Fruit fly (Drosophila melanogaster) whole organism, embryonic: Measurements from ENCODE around the gene Vps37B.

Experiments
- Atf6 ChIP-seq: fragments of 200-800 bp; sonication (Bioruptor generic); IDR thresholded peaks from 2 replicates; pipeline ENCODE4 v1.3.6; 2022; ENCODE audit warnings: missing biosample characterization, missing genetic modification characterization
- B-H2 ChIP-seq: fragments of 200-800 bp; sonication (Bioruptor generic); optimal IDR thresholded peaks from 2 replicates; lab custom pipeline; 2018; ENCODE audit warnings: missing biosample characterization, mild to moderate bottlenecking, missing genetic modification characterization
- CG10431 ChIP-seq: fragments of 200-800 bp; sonication (Bioruptor generic); optimal IDR thresholded peaks from 3 replicates; lab custom pipeline; 2018; ENCODE audit warnings: missing biosample characterization, mild to moderate bottlenecking, missing genetic modification characterization
- CG10565 ChIP-seq: fragments of 200-800 bp; sonication (Bioruptor generic); optimal IDR thresholded peaks from 3 replicates; lab custom pipeline; 2016; ENCODE audit warnings: missing biosample characterization, mild to moderate bottlenecking, missing genetic modification characterization
- CG12391 ChIP-seq: fragments of 200-800 bp; sonication (Bioruptor generic); optimal IDR thresholded peaks from 3 replicates; lab custom pipeline; 2018; ENCODE audit warnings: missing biosample characterization, mild to moderate bottlenecking, missing genetic modification characterization, moderate library complexity
- CG12744 ChIP-seq: fragments of 200-800 bp; sonication (Bioruptor generic); optimal IDR thresholded peaks from 2 replicates; lab custom pipeline; 2016; ENCODE audit warnings: missing biosample characterization, missing genetic modification characterization
- CG13424 ChIP-seq: fragments of 200-800 bp; sonication (Bioruptor generic); optimal IDR thresholded peaks from 2 replicates; lab custom pipeline; 2019; ENCODE audit warnings: missing biosample characterization, mild to moderate bottlenecking, missing genetic modification characterization, moderate library complexity
- CG13775 ChIP-seq: fragments of 200-800 bp; sonication (Bioruptor generic); optimal IDR thresholded peaks from 3 replicates; lab custom pipeline; 2017; ENCODE audit warnings: missing biosample characterization, mild to moderate bottlenecking, missing genetic modification characterization
- CG15601 ChIP-seq: fragments of 200-800 bp; sonication (Bioruptor generic); optimal IDR thresholded peaks from 3 replicates; lab custom pipeline; 2019; ENCODE audit warnings: missing biosample characterization, mild to moderate bottlenecking, missing genetic modification characterization, moderate library complexity
- CG1647 ChIP-seq: fragments of 200-800 bp; sonication (Bioruptor generic); optimal IDR thresholded peaks from 3 replicates; lab custom pipeline; 2016; ENCODE audit warnings: missing biosample characterization, missing genetic modification characterization
- CG16779 ChIP-seq: fragments of 200-800 bp; sonication (Bioruptor generic); IDR thresholded peaks from 2 replicates; pipeline ENCODE4 v1.3.6; 2022; ENCODE audit warnings: missing biosample characterization, missing genetic modification characterization
- CG18599 ChIP-seq: fragments of 200-800 bp; sonication (Bioruptor generic); optimal IDR thresholded peaks from 3 replicates; lab custom pipeline; 2017; ENCODE audit warnings: missing biosample characterization, missing genetic modification characterization, mild to moderate bottlenecking, moderate library complexity, missing genetic modification reagents
- CG2116 ChIP-seq: fragments of 200-800 bp; sonication (Bioruptor generic); optimal IDR thresholded peaks from 3 replicates; lab custom pipeline; 2018; ENCODE audit warnings: missing biosample characterization, mild to moderate bottlenecking, missing genetic modification characterization
- CG2120 ChIP-seq: fragments of 200-800 bp; sonication (Bioruptor generic); optimal IDR thresholded peaks from 3 replicates; lab custom pipeline; 2016; ENCODE audit warnings: missing biosample characterization, missing genetic modification characterization
- CG2678 ChIP-seq: fragments of 200-800 bp; sonication (Bioruptor generic); optimal IDR thresholded peaks from 3 replicates; lab custom pipeline; 2019; ENCODE audit warnings: missing biosample characterization, mild to moderate bottlenecking, missing genetic modification characterization, moderate library complexity
- CG32772 ChIP-seq: fragments of 200-800 bp; sonication (Bioruptor generic); IDR thresholded peaks from 2 replicates; pipeline ENCODE4 v1.3.6; 2022; ENCODE audit warnings: missing biosample characterization, missing genetic modification characterization
- CG3838 ChIP-seq: fragments of 200-800 bp; sonication (Bioruptor generic); optimal IDR thresholded peaks from 3 replicates; lab custom pipeline; 2016; ENCODE audit warnings: missing biosample characterization, missing genetic modification characterization
- CG3847 ChIP-seq: fragments of 200-800 bp; sonication (Bioruptor generic); IDR thresholded peaks from 2 replicates; pipeline ENCODE4 v1.3.6; 2022; ENCODE audit warnings: missing biosample characterization, missing genetic modification characterization
- CG4282 ChIP-seq: fragments of 200-800 bp; sonication (Bioruptor generic); optimal IDR thresholded peaks from 2 replicates; lab custom pipeline; 2016; ENCODE audit warnings: missing biosample characterization, missing genetic modification characterization
- CG4424 ChIP-seq: fragments of 200-800 bp; sonication (Bioruptor generic); optimal IDR thresholded peaks from 3 replicates; lab custom pipeline; 2016; ENCODE audit warnings: missing biosample characterization, missing genetic modification characterization
- CG6272 ChIP-seq: fragments of 200-800 bp; sonication (Bioruptor generic); IDR thresholded peaks from 2 replicates; pipeline ENCODE4 v1.3.6; 2022; ENCODE audit warnings: missing biosample characterization, missing genetic modification characterization
- CG7556 ChIP-seq: fragments of 200-800 bp; sonication (Bioruptor generic); optimal IDR thresholded peaks from 2 replicates; lab custom pipeline; 2017; ENCODE audit warnings: missing biosample characterization, mild to moderate bottlenecking, missing genetic modification characterization
- CG7745 ChIP-seq: fragments of 200-800 bp; sonication (Bioruptor generic); optimal IDR thresholded peaks from 2 replicates; lab custom pipeline; 2018; ENCODE audit warnings: missing biosample characterization, mild to moderate bottlenecking, missing genetic modification characterization, moderate library complexity
- CG7839 ChIP-seq: fragments of 200-800 bp; sonication (Bioruptor generic); optimal IDR thresholded peaks from 3 replicates; lab custom pipeline; 2018; ENCODE audit warnings: missing biosample characterization, mild to moderate bottlenecking, missing genetic modification characterization, moderate library complexity
- CG8290 ChIP-seq, 3 experiments: fragments of 200-800 bp; sonication (Bioruptor generic); optimal IDR thresholded peaks; 2 replicates each; lab custom pipeline; 2016 to 2019; ENCODE audit warnings: missing biosample characterization in 3 of 3, missing genetic modification characterization in 3 of 3, mild to moderate bottlenecking in 2 of 3, moderate library complexity in 1 of 3
- CrebB ChIP-seq: fragments of 200-800 bp; sonication (Bioruptor generic); optimal IDR thresholded peaks from 3 replicates; lab custom pipeline; 2018; ENCODE audit warnings: missing biosample characterization, mild to moderate bottlenecking, missing genetic modification characterization
- D ChIP-seq, 2 experiments: fragments of 200-800 bp in 1 of 2; fragments of >200 bp in 1 of 2; sonication (Bioruptor generic) in 1 of 2; optimal IDR thresholded peaks; 2 replicates in 1 of 2; 3 replicates in 1 of 2; lab custom pipeline; 2017; ENCODE audit warnings: mild to moderate bottlenecking in 1 of 2, missing biosample characterization in 1 of 2, missing genetic modification characterization in 1 of 2, missing genetic modification reagents in 1 of 2
- D19B ChIP-seq: fragments of 200-800 bp; sonication (Bioruptor generic); optimal IDR thresholded peaks from 2 replicates; lab custom pipeline; 2017; ENCODE audit warnings: missing biosample characterization, mild to moderate bottlenecking, missing genetic modification characterization
- Fer1 ChIP-seq: fragments of 200-800 bp; sonication (Bioruptor generic); optimal IDR thresholded peaks from 2 replicates; lab custom pipeline; 2017; ENCODE audit warnings: missing biosample characterization, mild to moderate bottlenecking, missing genetic modification characterization
- Fer3 ChIP-seq: fragments of 200-800 bp; sonication (Bioruptor generic); optimal IDR thresholded peaks from 2 replicates; lab custom pipeline; 2018; ENCODE audit warnings: missing biosample characterization, mild to moderate bottlenecking, missing genetic modification characterization, moderate library complexity
- HmgZ ChIP-seq: fragments of 200-800 bp; sonication (Bioruptor generic); optimal IDR thresholded peaks from 2 replicates; lab custom pipeline; 2018; ENCODE audit warnings: missing biosample characterization, mild to moderate bottlenecking, missing genetic modification characterization
- Hmr ChIP-seq: fragments of 200-800 bp; sonication (Bioruptor generic); optimal IDR thresholded peaks from 3 replicates; lab custom pipeline; 2017; ENCODE audit warnings: mild to moderate bottlenecking, missing biosample characterization, missing genetic modification reagents, missing genetic modification characterization
- Mad ChIP-seq: fragments of 200-800 bp; sonication (Bioruptor generic); optimal IDR thresholded peaks from 2 replicates; lab custom pipeline; 2016; ENCODE audit warnings: missing biosample characterization, missing genetic modification characterization
- Meics ChIP-seq: fragments of 200-800 bp; sonication (Bioruptor generic); optimal IDR thresholded peaks from 2 replicates; lab custom pipeline; 2017; ENCODE audit warnings: missing biosample characterization, mild to moderate bottlenecking, missing genetic modification characterization
- Optix ChIP-seq: fragments of 200-800 bp; sonication (Bioruptor generic); IDR thresholded peaks from 3 replicates; pipeline ENCODE4 v1.3.6; 2022; ENCODE audit warnings: missing biosample characterization, missing genetic modification characterization
- Scr ChIP-seq: fragments of 200-800 bp; sonication (Bioruptor generic); IDR thresholded peaks from 2 replicates; pipeline ENCODE4 v1.3.6; 2022; ENCODE audit warnings: missing biosample characterization, missing genetic modification characterization; ENCODE audit not compliant: partially characterized antibody
- aop ChIP-seq: fragments of 200-800 bp; sonication (Bioruptor generic); IDR thresholded peaks from 2 replicates; pipeline ENCODE4 v1.3.6; 2022; ENCODE audit warnings: missing biosample characterization, missing genetic modification characterization
- ase ChIP-seq: fragments of 200-800 bp; sonication (Bioruptor generic); IDR thresholded peaks from 3 replicates; pipeline ENCODE4 v1.3.6; 2022; ENCODE audit warnings: missing biosample characterization, missing genetic modification characterization
- ato ChIP-seq: fragments of 200-800 bp; sonication (Bioruptor generic); IDR thresholded peaks from 2 replicates; pipeline ENCODE4 v1.3.6; 2022; ENCODE audit warnings: missing biosample characterization, missing genetic modification characterization; ENCODE audit not compliant: partially characterized antibody
- bbx ChIP-seq: fragments of 200-800 bp; sonication (Bioruptor generic); IDR thresholded peaks from 2 replicates; pipeline ENCODE4 v1.3.6; 2022; ENCODE audit warnings: missing biosample characterization, missing genetic modification characterization; ENCODE audit not compliant: partially characterized antibody
- cwo ChIP-seq: fragments of 200-800 bp; sonication (Bioruptor generic); optimal IDR thresholded peaks from 3 replicates; lab custom pipeline; 2017; ENCODE audit warnings: missing biosample characterization, missing genetic modification characterization, mild to moderate bottlenecking, moderate library complexity, missing genetic modification reagents
- dmrt99B ChIP-seq: fragments of 200-800 bp; sonication (Bioruptor generic); optimal IDR thresholded peaks from 2 replicates; lab custom pipeline; 2018; ENCODE audit warnings: missing biosample characterization, mild to moderate bottlenecking, missing genetic modification characterization, moderate library complexity
- gce ChIP-seq: fragments of 200-800 bp; sonication (Bioruptor generic); IDR thresholded peaks from 3 replicates; pipeline ENCODE4 v1.3.6; 2022; ENCODE audit warnings: missing biosample characterization, missing genetic modification characterization
- grau ChIP-seq: fragments of 200-800 bp; optimal IDR thresholded peaks from 3 replicates; lab custom pipeline; 2019; ENCODE audit warnings: missing biosample characterization, mild to moderate bottlenecking, missing genetic modification characterization, moderate library complexity
- grn ChIP-seq: fragments of 200-800 bp; sonication (Bioruptor generic); optimal IDR thresholded peaks from 3 replicates; lab custom pipeline; 2017; ENCODE audit warnings: missing biosample characterization, missing genetic modification characterization
- ham ChIP-seq: fragments of 200-800 bp; sonication (Bioruptor generic); IDR thresholded peaks from 2 replicates; pipeline ENCODE4 v1.3.6; 2022; ENCODE audit warnings: missing biosample characterization, missing genetic modification characterization
- hkb ChIP-seq, 2 experiments: fragments of 200-800 bp in 1 of 2; fragments of >200 bp in 1 of 2; sonication (Bioruptor generic) in 1 of 2; IDR thresholded peaks in 1 of 2; optimal IDR thresholded peaks in 1 of 2; 2 replicates each; pipeline versions ENCODE4 v1.3.6 to Lab custom; 2017 to 2022; ENCODE audit warnings: missing biosample characterization in 1 of 2, missing genetic modification characterization in 1 of 2
- sens-2 ChIP-seq: fragments of 200-800 bp; sonication (Bioruptor generic); IDR thresholded peaks from 2 replicates; pipeline ENCODE4 v1.3.6; 2022; ENCODE audit warnings: missing biosample characterization, missing genetic modification characterization
- sisA ChIP-seq: fragments of 200-800 bp; sonication (Bioruptor generic); IDR thresholded peaks from 2 replicates; pipeline ENCODE4 v1.3.6; 2022; ENCODE audit warnings: missing biosample characterization, missing genetic modification characterization
- unpg ChIP-seq: fragments of 200-800 bp; sonication (Bioruptor generic); optimal IDR thresholded peaks from 3 replicates; lab custom pipeline; 2018; ENCODE audit warnings: missing biosample characterization, mild to moderate bottlenecking, missing genetic modification characterization, moderate library complexity

Vps37B gene

dm6 chr3R:5193271-5193670 lies 32.7 kb upstream of the Vps37B start (continued):
- TF ChIP-seq CG16779 (GFP tag; lab: Robert Waterston, UW) (no peak), Atf6 (GFP tag; lab: Robert Waterston, UW) (no peak), Optix (GFP tag; lab: Robert Waterston, UW) (no peak), Meics (peak; percentile 25), CG7556 (GFP tag; lab: Kevin White, UChicago) (peak; percentile 10), Fer1 (GFP tag; lab: Kevin White, UChicago) (peak; percentile 26), CG10565 (no peak), CG6272 (GFP tag; lab: Robert Waterston, UW) (no peak), ham (GFP tag; lab: Robert Waterston, UW) (no peak), CG2120 (GFP tag; lab: Kevin White, UChicago) (peak; percentile 23), CG4424 (GFP tag; lab: Kevin White, UChicago) (no peak), CG12744 (no peak), CG7745 (no peak), Hmr (GFP tag; lab: Kevin White, UChicago) (peak; percentile 20), CG18599 (GFP tag; lab: Kevin White, UChicago) (peak; percentile 52), CG4282 (GFP tag; lab: Kevin White, UChicago) (no peak), CG1647 (GFP tag; lab: Kevin White, UChicago) (no peak), hkb (optimal IDR thresholded peaks at IDR 0.05; lab: Kevin White, UChicago) (no peak), hkb (GFP tag; IDR thresholded peaks at IDR 0.05; lab: Robert Waterston, UW) (no peak), ase (GFP tag; lab: Robert Waterston, UW) (no peak), CG8290 (GFP tag; optimal IDR thresholded peaks at IDR 0.05; lab: Kevin White, UChicago) (no peak), CG8290 (tag; optimal IDR thresholded peaks at IDR 0.05; lab: Kevin White, UChicago) (no peak), grau (tag; lab: Kevin White, UChicago) (peak; percentile 23), dmrt99B (peak; percentile 19), CG13424 (no peak), CG7839 (tag; lab: Kevin White, UChicago) (peak; percentile 16), D19B (GFP tag; lab: Kevin White, UChicago) (peak; percentile 80), CG2678 (peak; percentile 17), CG13775 (no peak), cwo (GFP tag; lab: Kevin White, UChicago) (no peak), D (optimal IDR thresholded peaks at IDR 0.05; lab: Kevin White, UChicago) (no peak), D (GFP tag; optimal IDR thresholded peaks at IDR 0.05; lab: Kevin White, UChicago) (no peak), sens-2 (GFP tag; lab: Robert Waterston, UW) (no peak)

dm6 chr3R:5198302-5198701 lies 27.7 kb upstream of the Vps37B start:
- TF ChIP-seq CG3847 (GFP tag; lab: Robert Waterston, UW) (peak; percentile 58), aop (GFP tag; lab: Robert Waterston, UW) (no peak), B-H2 (GFP tag; lab: Kevin White, UChicago) (peak; percentile 26), CG32772 (peak; percentile 47), Mad (GFP tag; lab: Kevin White, UChicago) (no peak), CG10431 (no peak), CG3838 (no peak), CG12391 (peak; percentile 42), ato (GFP tag; lab: Robert Waterston, UW) (no peak), unpg (GFP tag; lab: Kevin White, UChicago) (peak; percentile 49), CG2116 (GFP tag; lab: Kevin White, UChicago) (no peak), CrebB (tag; lab: Kevin White, UChicago) (no peak), grn (GFP tag; lab: Kevin White, UChicago) (no peak), Fer3 (peak; percentile 70), sisA (GFP tag; lab: Robert Waterston, UW) (no peak; the same call in 1 of the 2 replicates), Scr (GFP tag; lab: Robert Waterston, UW) (no peak), CG15601 (tag; lab: Kevin White, UChicago) (no peak), bbx (GFP tag; lab: Robert Waterston, UW) (no peak), dmrt99B (peak; percentile 73), HmgZ (peak; percentile 38), gce (GFP tag; lab: Robert Waterston, UW) (no peak)
